Worm (Caenorhabditis elegans): Measurements from ENCODE around the gene rho-1.
A peak's percentile ranks its signal among the peaks of the same experiment; 100 is the strongest.

Gene rho-1

ce11 chrIV:16492327-16492726 lies 3.5 kb upstream of the rho-1 start:
- TF ChIP-seq mep-1 (tag; optimal IDR thresholded peaks at IDR 0.05) (peak; percentile 77), unc-39 (tag; optimal IDR thresholded peaks at IDR 0.05) (peak; percentile 36), cnd-1 (tag; optimal IDR thresholded peaks at IDR 0.05) (peak; percentile 26), ceh-83 (GFP tag; optimal IDR thresholded peaks at IDR 0.05) (peak; percentile 24), drap-1 (GFP tag; optimal IDR thresholded peaks at IDR 0.05) (peak; percentile 52), ces-1 (GFP tag; optimal IDR thresholded peaks at IDR 0.05) (peak; percentile 38), ztf-11 (tag; optimal IDR thresholded peaks at IDR 0.05) (peak; percentile 86), unc-62 (GFP tag; optimal IDR thresholded peaks at IDR 0.05) (peak; percentile 83), sptf-1 (tag; optimal IDR thresholded peaks at IDR 0.05) (peak; percentile 46), zip-8 (tag; optimal IDR thresholded peaks at IDR 0.05) (no peak), sem-2 (GFP tag; optimal IDR thresholded peaks at IDR 0.05) (no peak), nhr-76 (tag; optimal IDR thresholded peaks at IDR 0.05) (no peak), mls-2 (tag; optimal IDR thresholded peaks at IDR 0.05) (peak; percentile 50), blmp-1 (tag; optimal IDR thresholded peaks at IDR 0.05) (no peak), ham-2 (GFP tag; optimal IDR thresholded peaks at IDR 0.05) (peak; percentile 92), unc-120 (tag; optimal IDR thresholded peaks at IDR 0.05; ENCODE audit: poor library complexity, severe bottlenecking) (peak; percentile 86), pha-4 (tag; optimal IDR thresholded peaks at IDR 0.05) (peak; percentile 82), M03D4.4 (tag; optimal IDR thresholded peaks at IDR 0.05) (peak; percentile 47), hlh-1 (tag; optimal IDR thresholded peaks at IDR 0.05) (peak; percentile 1), nhr-12 (tag; optimal IDR thresholded peaks at IDR 0.05) (no peak), lin-13 (tag; optimal IDR thresholded peaks at IDR 0.05) (no peak), lsy-2 (tag; optimal IDR thresholded peaks at IDR 0.05) (peak; percentile 68), tbx-8 (GFP tag; optimal IDR thresholded peaks at IDR 0.05) (no peak)

- peak; percentile 68 for TF ChIP-seq cnd-1 (tag; optimal IDR thresholded peaks at IDR 0.05)
- TF ChIP-seq elt-1 (tag; optimal IDR thresholded peaks at IDR 0.05; ENCODE audit: borderline replicate concordance, insufficient read depth) = no peak
- TF ChIP-seq ceh-83 (GFP tag; optimal IDR thresholded peaks at IDR 0.05) = peak; percentile 38
- peak; percentile 82 for TF ChIP-seq ztf-11 (tag; optimal IDR thresholded peaks at IDR 0.05)
- TF ChIP-seq pha-4 (tag; optimal IDR thresholded peaks at IDR 0.05) = peak; percentile 85
- peak; percentile 23 for TF ChIP-seq lin-13 (tag; optimal IDR thresholded peaks at IDR 0.05)
- peak; percentile 49 for TF ChIP-seq mls-2 (tag; optimal IDR thresholded peaks at IDR 0.05)
- TF ChIP-seq nhr-12 (tag; optimal IDR thresholded peaks at IDR 0.05) = peak; percentile 94
- TF ChIP-seq nhr-2 (tag; optimal IDR thresholded peaks at IDR 0.05) = peak; percentile 35
- TF ChIP-seq unc-120 (tag; optimal IDR thresholded peaks at IDR 0.05; ENCODE audit: poor library complexity, severe bottlenecking) = peak; percentile 25
- TF ChIP-seq tbx-8 (GFP tag; optimal IDR thresholded peaks at IDR 0.05) = no peak
- TF ChIP-seq ceh-39 (tag; optimal IDR thresholded peaks at IDR 0.05) = peak; percentile 38
- TF ChIP-seq elt-3 (tag; optimal IDR thresholded peaks at IDR 0.05) = no peak
- TF ChIP-seq sptf-1 (tag; optimal IDR thresholded peaks at IDR 0.05) = peak; percentile 84
- TF ChIP-seq bed-3 (GFP tag; optimal IDR thresholded peaks at IDR 0.05) = no peak
- peak; percentile 19 for TF ChIP-seq unc-62 (GFP tag; optimal IDR thresholded peaks at IDR 0.05)
- peak; percentile 53 for TF ChIP-seq lsy-2 (tag; optimal IDR thresholded peaks at IDR 0.05)
- TF ChIP-seq hlh-1 (tag; optimal IDR thresholded peaks at IDR 0.05) = peak; percentile 44
- peak; percentile 77 for TF ChIP-seq M03D4.4 (tag; optimal IDR thresholded peaks at IDR 0.05)
- peak; percentile 71 for TF ChIP-seq nhr-237 (tag; optimal IDR thresholded peaks at IDR 0.05)
- no peak for TF ChIP-seq flh-1 (GFP tag; optimal IDR thresholded peaks at IDR 0.05)
- TF ChIP-seq mep-1 (tag; optimal IDR thresholded peaks at IDR 0.05) = peak; percentile 60
- no peak for TF ChIP-seq ham-2 (GFP tag; optimal IDR thresholded peaks at IDR 0.05)
- no peak for TF ChIP-seq nhr-76 (tag; optimal IDR thresholded peaks at IDR 0.05)
- TF ChIP-seq snpc-4 (tag; optimal IDR thresholded peaks at IDR 0.05) = no peak
- no peak for TF ChIP-seq ceh-43 (GFP tag; optimal IDR thresholded peaks at IDR 0.05)
- TF ChIP-seq sem-2 (GFP tag; optimal IDR thresholded peaks at IDR 0.05) = peak; percentile 18
- peak; percentile 44 for TF ChIP-seq drap-1 (GFP tag; optimal IDR thresholded peaks at IDR 0.05)
- TF ChIP-seq blmp-1 (tag; optimal IDR thresholded peaks at IDR 0.05) = no peak
- peak; percentile 60 for TF ChIP-seq ces-1 (GFP tag; optimal IDR thresholded peaks at IDR 0.05)
These were observed 2.7 kb upstream of the rho-1 start for ce11 chrIV:16491411-16492036.

- TF ChIP-seq zip-8 (tag; optimal IDR thresholded peaks at IDR 0.05) (no peak), ceh-83 (GFP tag; optimal IDR thresholded peaks at IDR 0.05) (no peak), flh-1 (GFP tag; optimal IDR thresholded peaks at IDR 0.05) (no peak), ces-1 (GFP tag; optimal IDR thresholded peaks at IDR 0.05) (peak; percentile 32), nhr-2 (tag; optimal IDR thresholded peaks at IDR 0.05) (peak; percentile 4), ceh-39 (tag; optimal IDR thresholded peaks at IDR 0.05) (peak; percentile 40), unc-62 (GFP tag; optimal IDR thresholded peaks at IDR 0.05) (peak; percentile 15), cnd-1 (tag; optimal IDR thresholded peaks at IDR 0.05) (peak; percentile 41)
These were observed 1.1 kb upstream of the rho-1 start for ce11 chrIV:16489958-16490357.

Measured in whole organism, mixed stage, embryonic.